Worm (Caenorhabditis elegans): ENCODE results near the gene rnf-121.

- TF ChIP-seq dao-5 (tag; optimal IDR thresholded peaks at IDR 0.05) (no peak), W03F9.2 (tag; optimal IDR thresholded peaks at IDR 0.05) (no peak), him-1 (tag; optimal IDR thresholded peaks at IDR 0.05) (no peak)
These were observed 34.2 kb upstream of the rnf-121 start for ce11 chrIII:4204964-4205363.

Data from whole organism, L4/young adult.